Worm (Caenorhabditis elegans): ENCODE measurements around the gene F21D5.7.
"Not testable (repeated sequence)": the region's sequence is repeated elsewhere in the genome, so short reads cannot be mapped to it uniquely, and the experiment has no call there.

ce11 chrIV:8715032-8715431 lies 28.5 kb downstream of the F21D5.7 start, which contains the start of the genes parg-2 and ipla-5:
- TF ChIP-seq snpc-4 (GFP tag; optimal IDR thresholded peaks at IDR 0.05); snpc-4 (tag; optimal IDR thresholded peaks at IDR 0.05); ztf-3 (GFP tag; optimal IDR thresholded peaks at IDR 0.05); F37B4.10 (GFP tag; IDR thresholded peaks at IDR 0.05); chd-7 (tag; optimal IDR thresholded peaks at IDR 0.05); F39B2.1 (GFP tag; IDR thresholded peaks at IDR 0.05); ceh-79 (tag; optimal IDR thresholded peaks at IDR 0.05); nfya-1 (tag; optimal IDR thresholded peaks at IDR 0.05; ENCODE audit: borderline replicate concordance, insufficient read depth); nhr-90 (tag; optimal IDR thresholded peaks at IDR 0.05); tlf-1 (GFP tag; optimal IDR thresholded peaks at IDR 0.05); F57C9.4 (tag; optimal IDR thresholded peaks at IDR 0.05); madf-3 (GFP tag; IDR thresholded peaks at IDR 0.05): not testable (repeated sequence)
